Worm (Caenorhabditis elegans) whole organism, L4/young adult: ENCODE results near the gene isp-1.

Experiments
- W03F9.2 ChIP-seq: fragments of 150-350 bp; optimal IDR thresholded peaks from 2 replicates; lab custom pipeline; 2014; ENCODE audit warnings: missing biosample characterization, missing genetic modification characterization
- dao-5 ChIP-seq: sonication (generic microtip); optimal IDR thresholded peaks from 2 replicates; lab custom pipeline; 2016; ENCODE audit warnings: missing genotype, missing genetic modification characterization, moderate library complexity, missing compliant biosample characterization
- him-1 ChIP-seq: sonication (generic microtip); optimal IDR thresholded peaks from 2 replicates; lab custom pipeline; 2016; ENCODE audit warnings: missing genotype, missing genetic modification reagents, missing genetic modification characterization, missing compliant biosample characterization

Gene isp-1

ce11 chrIV:8136005-8136512, at the start of gene isp-1, which contains the start of gene islo-1:
Gene isp-1 (minus strand): TSS chrIV:8136055.
Gene islo-1 (plus strand): TSS chrIV:8136389.
- TF ChIP-seq W03F9.2 (tag; lab: Kevin White, UChicago) (peak; percentile 69), him-1 (no peak), dao-5 (no peak)

DNA sequence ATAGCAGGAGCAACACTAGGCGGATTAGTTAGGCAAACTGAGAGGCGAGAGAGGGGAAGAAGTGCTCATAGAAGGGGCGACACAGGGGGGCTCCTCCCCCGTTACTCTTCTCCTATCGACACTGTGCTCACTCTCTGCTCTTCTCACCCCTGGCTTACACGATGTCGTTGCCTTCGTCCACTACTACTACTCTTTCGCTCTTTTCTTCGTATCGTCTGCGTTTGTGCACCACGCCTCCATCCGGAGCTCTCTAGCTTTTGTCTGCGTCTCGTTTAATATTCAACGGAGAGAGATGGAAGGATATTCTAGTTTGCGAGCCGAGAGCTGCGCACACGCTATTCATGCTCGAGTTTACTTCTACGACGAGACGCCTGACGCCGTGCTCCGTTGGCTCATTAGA, 47.5 kb upstream of the isp-1 start:
- TF ChIP-seq dao-5 (no peak), him-1 (peak; percentile 50), W03F9.2 (tag; lab: Kevin White, UChicago) (no peak)

DNA sequence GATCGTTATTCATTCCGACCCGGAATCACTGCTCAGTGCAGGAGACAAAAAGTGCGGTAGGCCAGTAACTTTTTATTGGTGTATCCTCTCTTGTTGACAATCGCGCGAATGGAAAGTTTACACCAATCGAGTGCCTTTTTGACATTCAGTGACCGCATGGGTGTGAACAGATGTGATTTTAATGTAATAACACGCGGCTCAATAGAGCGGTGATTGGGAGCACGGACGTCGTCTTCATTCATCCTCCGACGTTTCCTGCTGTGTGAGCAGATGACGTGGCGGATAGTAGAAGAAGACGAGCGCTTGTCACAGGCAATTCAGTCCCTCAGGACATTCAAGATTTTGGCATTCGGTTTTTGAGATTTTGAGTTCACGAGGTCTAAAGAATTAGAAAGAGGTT, 46.7 kb upstream of the isp-1 start:
- TF ChIP-seq W03F9.2 (tag; lab: Kevin White, UChicago) = no peak
- TF ChIP-seq dao-5 = no peak
- no peak for TF ChIP-seq him-1

DNA sequence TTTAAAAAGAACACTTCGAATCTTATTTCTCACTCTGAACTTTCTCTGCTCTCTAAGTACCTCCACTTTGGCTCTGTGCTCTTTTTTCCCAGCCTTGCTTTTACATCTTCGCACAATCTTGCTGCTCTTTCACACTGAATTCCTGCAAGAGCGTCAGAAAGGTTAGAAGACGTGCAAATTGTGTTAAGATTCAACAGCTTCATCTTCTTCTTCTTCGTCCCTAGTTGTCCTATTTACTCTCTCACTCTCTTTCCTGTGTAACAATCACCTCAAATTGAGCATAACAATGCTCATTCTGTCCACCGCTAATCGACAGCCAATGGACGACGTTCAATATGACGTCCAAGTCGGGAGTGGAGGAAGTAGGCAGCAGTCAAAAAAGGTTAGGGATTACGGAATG, 45.5 kb upstream of the isp-1 start:
- TF ChIP-seq him-1 (no peak), W03F9.2 (tag; lab: Kevin White, UChicago) (no peak), dao-5 (no peak)

ce11 chrIV:8175686-8176532, 40.1 kb upstream of the isp-1 start, which contains the start of gene pct-1:
Gene pct-1 (plus strand): TSS chrIV:8176482.
- TF ChIP-seq W03F9.2 (tag; lab: Kevin White, UChicago) = no peak
- TF ChIP-seq dao-5 = no peak
- no peak for TF ChIP-seq him-1

ce11 chrIV:8174792-8175191, 38.9 kb upstream of the isp-1 start:
- TF ChIP-seq W03F9.2 (tag; lab: Kevin White, UChicago) (no peak), dao-5 (no peak), him-1 (no peak)

DNA sequence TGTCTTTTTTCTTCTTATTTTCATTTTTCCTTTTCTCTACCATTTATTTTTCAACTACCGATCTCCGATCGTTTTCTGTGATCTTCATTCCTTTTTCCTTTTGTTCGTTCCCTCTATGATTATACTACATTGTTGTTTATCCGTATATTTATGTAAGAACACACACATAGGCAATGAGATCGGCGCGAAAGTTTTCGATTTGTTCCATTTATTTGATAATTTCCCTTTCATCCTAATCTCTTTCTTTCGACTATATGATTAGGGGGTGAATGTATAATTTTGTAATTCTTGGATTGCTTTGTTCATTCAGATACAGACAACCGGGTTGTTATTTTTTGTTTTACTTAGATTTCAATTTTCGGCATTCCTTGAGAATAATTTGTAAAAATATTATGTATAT, 37.8 kb upstream of the isp-1 start:
- no peak for TF ChIP-seq W03F9.2 (tag; lab: Kevin White, UChicago)
- TF ChIP-seq dao-5 = no peak
- TF ChIP-seq him-1 = no peak

- no peak for TF ChIP-seq dao-5
- TF ChIP-seq him-1 = no peak
These were observed 35.5 kb upstream of the isp-1 start for ce11 chrIV:8171376-8171775.

ce11 chrIV:8170264-8170663, 34.4 kb upstream of the isp-1 start:
- TF ChIP-seq dao-5 = no peak
- no peak for TF ChIP-seq W03F9.2 (tag; lab: Kevin White, UChicago)
- no peak for TF ChIP-seq him-1

DNA sequence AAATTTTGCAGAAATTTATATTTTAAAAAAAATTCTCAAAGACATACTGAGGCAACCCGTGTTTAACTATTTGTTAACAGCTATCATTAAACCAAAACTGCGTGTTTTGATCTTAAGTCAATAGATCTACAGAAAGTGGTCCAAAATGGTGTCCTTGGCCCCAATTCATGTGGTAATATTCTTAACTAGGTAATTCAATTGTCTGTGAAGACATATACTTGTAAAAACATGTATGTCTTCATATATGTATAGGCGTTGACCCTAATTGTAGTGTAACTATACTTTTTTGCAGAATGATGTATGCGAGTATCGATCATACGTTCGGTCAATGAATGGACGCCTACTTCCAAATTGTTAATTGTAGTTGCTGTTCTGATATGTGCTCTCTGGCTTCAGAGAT, 33.8 kb upstream of the isp-1 start, which contains the start of gene C07G1.15:
C07G1.15 (plus strand) TSS at position 301 of the 400 bp plus-strand sequence.
- TF ChIP-seq him-1 (no peak), dao-5 (no peak), W03F9.2 (tag; lab: Kevin White, UChicago) (no peak)

ce11 chrIV:8168660-8169059, 32.8 kb upstream of the isp-1 start, which contains the start of gene clec-52:
Gene clec-52 (minus strand): TSS chrIV:8168760.
- no peak for TF ChIP-seq dao-5
- no peak for TF ChIP-seq W03F9.2 (tag; lab: Kevin White, UChicago)
- TF ChIP-seq him-1 = no peak

- no peak for TF ChIP-seq W03F9.2 (tag; lab: Kevin White, UChicago)
- no peak for TF ChIP-seq him-1
- no peak for TF ChIP-seq dao-5
These were observed 30.1 kb upstream of the isp-1 start, which contains the start of gene B0218.7 for ce11 chrIV:8165950-8166349. Gene B0218.7 (minus strand): TSS chrIV:8166050.

ce11 chrIV:8164515-8164914, 28.7 kb upstream of the isp-1 start:
- no peak for TF ChIP-seq dao-5
- no peak for TF ChIP-seq W03F9.2 (tag; lab: Kevin White, UChicago)
- no peak for TF ChIP-seq him-1

DNA sequence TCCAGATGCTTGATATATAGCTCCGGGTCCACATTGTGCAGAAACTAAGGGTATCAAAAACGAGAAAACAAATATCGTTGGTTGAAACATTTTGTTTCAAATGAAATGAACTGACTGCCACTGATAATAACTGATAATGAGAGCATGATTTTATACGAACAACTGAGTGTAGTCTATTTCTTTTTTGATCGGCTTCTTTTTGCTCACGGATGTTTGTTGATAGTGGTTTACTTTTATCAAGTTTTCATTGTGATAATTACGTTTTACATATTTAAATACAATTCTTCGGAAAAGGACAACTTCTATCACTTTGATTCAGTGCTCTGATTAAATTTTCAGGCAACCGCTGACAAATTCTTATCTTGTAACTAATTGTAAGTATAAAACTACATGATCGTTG, 27.8 kb upstream of the isp-1 start, which contains the start of gene clec-51:
clec-51 (minus strand) TSS at position 114 of the 400 bp plus-strand sequence.
- TF ChIP-seq W03F9.2 (tag; lab: Kevin White, UChicago) (no peak), dao-5 (no peak), him-1 (no peak)

DNA sequence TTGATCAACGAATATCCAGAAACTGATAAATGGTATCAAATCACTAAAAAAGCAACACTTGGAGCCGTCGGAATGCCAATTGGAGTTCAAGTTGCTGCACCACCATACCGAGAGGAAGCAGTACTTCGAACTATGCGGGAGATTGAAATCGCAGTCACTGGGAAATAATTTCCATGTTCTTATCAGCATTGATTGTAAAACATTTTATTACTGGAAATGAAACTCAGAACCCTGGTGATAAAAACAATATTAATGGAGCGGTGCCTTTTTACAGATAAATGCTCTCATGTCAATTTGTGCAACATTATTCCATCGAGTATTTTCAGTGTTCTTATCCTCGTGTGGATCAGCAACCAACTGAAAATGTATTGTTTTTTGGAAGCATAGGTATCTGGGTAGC, 25.9 kb upstream of the isp-1 start:
- TF ChIP-seq dao-5 (no peak), him-1 (no peak), W03F9.2 (tag; lab: Kevin White, UChicago) (no peak)
